Worm (Caenorhabditis elegans) whole organism, L2 larva: Measurements from ENCODE around the gene clec-229.

Source experiments
- lin-13 ChIP-seq: fragments of 150-350 bp; optimal IDR thresholded peaks from 2 replicates; lab custom pipeline; 2014; ENCODE audit warnings: missing biosample characterization, missing genetic modification reagents, missing genetic modification characterization
- skn-1 ChIP-seq: sonication (generic microtip); optimal IDR thresholded peaks from 2 replicates; lab custom pipeline; 2017; ENCODE audit warnings: missing biosample characterization, missing genetic modification characterization

- TF ChIP-seq lin-13 (GFP tag; lab: Kevin White, UChicago) (no peak), skn-1 (no peak)
These were observed 37.7 kb downstream of the clec-229 start, which contains the start of gene srx-48 for ce11 chrV:15303625-15304024.
